Worm (Caenorhabditis elegans): ENCODE measurements around the gene F02C12.2.

F02C12.2 gene

ce11 chrX:13412307-13412706, 13.2 kb upstream of the F02C12.2 start:
- TF ChIP-seq ceh-83 (GFP tag; optimal IDR thresholded peaks at IDR 0.05) (no peak), snpc-4 (tag; optimal IDR thresholded peaks at IDR 0.05) (no peak), lin-13 (tag; optimal IDR thresholded peaks at IDR 0.05) (no peak), flh-1 (GFP tag; optimal IDR thresholded peaks at IDR 0.05) (no peak), lin-32 (GFP tag; optimal IDR thresholded peaks at IDR 0.05) (no peak), unc-62 (GFP tag; optimal IDR thresholded peaks at IDR 0.05) (no peak), elt-1 (tag; optimal IDR thresholded peaks at IDR 0.05; ENCODE audit: borderline replicate concordance, insufficient read depth) (no peak)

- TF ChIP-seq lin-13 (tag; optimal IDR thresholded peaks at IDR 0.05): no peak
- TF ChIP-seq mep-1 (tag; optimal IDR thresholded peaks at IDR 0.05): no peak
- no peak for TF ChIP-seq drap-1 (GFP tag; optimal IDR thresholded peaks at IDR 0.05)
- TF ChIP-seq tbx-8 (GFP tag; optimal IDR thresholded peaks at IDR 0.05): no peak
- TF ChIP-seq ztf-11 (tag; optimal IDR thresholded peaks at IDR 0.05): no peak
- TF ChIP-seq hlh-1 (tag; optimal IDR thresholded peaks at IDR 0.05): no peak
- TF ChIP-seq lsy-2 (tag; optimal IDR thresholded peaks at IDR 0.05): no peak
- TF ChIP-seq M03D4.4 (tag; optimal IDR thresholded peaks at IDR 0.05): no peak
- TF ChIP-seq elt-1 (tag; optimal IDR thresholded peaks at IDR 0.05; ENCODE audit: borderline replicate concordance, insufficient read depth): no peak
- TF ChIP-seq ceh-39 (tag; optimal IDR thresholded peaks at IDR 0.05): no peak
- TF ChIP-seq lin-32 (GFP tag; optimal IDR thresholded peaks at IDR 0.05): no peak
- no peak for TF ChIP-seq sptf-1 (tag; optimal IDR thresholded peaks at IDR 0.05)
- no peak for TF ChIP-seq ceh-43 (GFP tag; optimal IDR thresholded peaks at IDR 0.05)
- no peak for TF ChIP-seq sem-2 (GFP tag; optimal IDR thresholded peaks at IDR 0.05)
- TF ChIP-seq nhr-237 (tag; optimal IDR thresholded peaks at IDR 0.05): no peak
- no peak for TF ChIP-seq unc-120 (tag; optimal IDR thresholded peaks at IDR 0.05; ENCODE audit: poor library complexity, severe bottlenecking)
- no peak for TF ChIP-seq nhr-2 (tag; optimal IDR thresholded peaks at IDR 0.05)
- TF ChIP-seq blmp-1 (tag; optimal IDR thresholded peaks at IDR 0.05): no peak
Observed at ce11 chrX:13411306-13411705, 12.2 kb upstream of the F02C12.2 start.

ce11 chrX:13409543-13409942, 10.4 kb upstream of the F02C12.2 start, which contains the start of the genes cyp-13B1 and C29F7.1:
TSS of gene cyp-13B1 (minus strand) at chrX:13409643.
TSS of gene C29F7.1 (plus strand) at chrX:13409936.
- TF ChIP-seq lsy-2 (tag; optimal IDR thresholded peaks at IDR 0.05) (no peak), nhr-28 (tag; optimal IDR thresholded peaks at IDR 0.05) (no peak), flh-1 (GFP tag; optimal IDR thresholded peaks at IDR 0.05) (no peak), nhr-12 (tag; optimal IDR thresholded peaks at IDR 0.05) (no peak), unc-120 (tag; optimal IDR thresholded peaks at IDR 0.05; ENCODE audit: poor library complexity, severe bottlenecking) (no peak), ces-1 (GFP tag; optimal IDR thresholded peaks at IDR 0.05) (no peak), nhr-76 (tag; optimal IDR thresholded peaks at IDR 0.05) (no peak), elt-1 (tag; optimal IDR thresholded peaks at IDR 0.05; ENCODE audit: borderline replicate concordance, insufficient read depth) (no peak), hlh-1 (tag; optimal IDR thresholded peaks at IDR 0.05) (no peak), nhr-2 (tag; optimal IDR thresholded peaks at IDR 0.05) (no peak), elt-3 (tag; optimal IDR thresholded peaks at IDR 0.05) (no peak), lin-32 (GFP tag; optimal IDR thresholded peaks at IDR 0.05) (no peak), ceh-39 (tag; optimal IDR thresholded peaks at IDR 0.05) (no peak), pha-4 (tag; optimal IDR thresholded peaks at IDR 0.05) (no peak)

- no peak for TF ChIP-seq ceh-43 (GFP tag; optimal IDR thresholded peaks at IDR 0.05)
- TF ChIP-seq elt-3 (tag; optimal IDR thresholded peaks at IDR 0.05): no peak
- TF ChIP-seq lin-13 (tag; optimal IDR thresholded peaks at IDR 0.05): no peak
- TF ChIP-seq lsy-2 (tag; optimal IDR thresholded peaks at IDR 0.05): no peak
- no peak for TF ChIP-seq elt-1 (tag; optimal IDR thresholded peaks at IDR 0.05; ENCODE audit: borderline replicate concordance, insufficient read depth)
- no peak for TF ChIP-seq sem-2 (GFP tag; optimal IDR thresholded peaks at IDR 0.05)
- TF ChIP-seq ham-2 (GFP tag; optimal IDR thresholded peaks at IDR 0.05): no peak
- TF ChIP-seq mab-5 (tag; optimal IDR thresholded peaks at IDR 0.05): no peak
- TF ChIP-seq hlh-1 (tag; optimal IDR thresholded peaks at IDR 0.05): no peak
- TF ChIP-seq cnd-1 (tag; optimal IDR thresholded peaks at IDR 0.05): no peak
- no peak for TF ChIP-seq flh-1 (GFP tag; optimal IDR thresholded peaks at IDR 0.05)
- TF ChIP-seq sptf-1 (tag; optimal IDR thresholded peaks at IDR 0.05): no peak
- TF ChIP-seq zip-8 (tag; optimal IDR thresholded peaks at IDR 0.05): no peak
- no peak for TF ChIP-seq nhr-2 (tag; optimal IDR thresholded peaks at IDR 0.05)
- no peak for TF ChIP-seq snpc-4 (tag; optimal IDR thresholded peaks at IDR 0.05)
- TF ChIP-seq mep-1 (tag; optimal IDR thresholded peaks at IDR 0.05): no peak
- TF ChIP-seq ztf-11 (tag; optimal IDR thresholded peaks at IDR 0.05): no peak
- TF ChIP-seq nhr-76 (tag; optimal IDR thresholded peaks at IDR 0.05): no peak
- no peak for TF ChIP-seq unc-39 (tag; optimal IDR thresholded peaks at IDR 0.05)
Observed at ce11 chrX:13401783-13402182, 2.7 kb upstream of the F02C12.2 start, which contains the start of gene F02C12.1. TSS of gene F02C12.1 (plus strand) at chrX:13402083.
